Worm (Caenorhabditis elegans) whole organism, mixed stage, embryonic: ENCODE data around the gene srg-42.

Experiments
- M03D4.4 ChIP-seq: sonication (generic microtip); optimal IDR thresholded peaks from 2 replicates; lab custom pipeline; 2017; ENCODE audit warnings: mild to moderate bottlenecking, missing genetic modification characterization, missing compliant biosample characterization
- bed-3 ChIP-seq: fragments of 200-800 bp; sonication (Bioruptor generic); optimal IDR thresholded peaks from 3 replicates; lab custom pipeline; 2018; ENCODE audit warnings: mild to moderate bottlenecking, missing genetic modification characterization, moderate library complexity, missing compliant biosample characterization
- blmp-1 ChIP-seq: fragments of 150-350 bp; optimal IDR thresholded peaks from 2 replicates; lab custom pipeline; 2014; ENCODE audit warnings: missing biosample characterization, missing genetic modification characterization
- ceh-39 ChIP-seq: fragments of 150-350 bp; optimal IDR thresholded peaks from 2 replicates; lab custom pipeline; 2014; ENCODE audit warnings: missing biosample characterization, missing genetic modification characterization
- ceh-43 ChIP-seq: fragments of 200-800 bp; sonication (Bioruptor generic); optimal IDR thresholded peaks from 2 replicates; lab custom pipeline; 2018; ENCODE audit warnings: mild to moderate bottlenecking, missing genetic modification characterization, moderate library complexity, missing compliant biosample characterization
- ceh-83 ChIP-seq: fragments of 200-800 bp; sonication (Bioruptor generic); optimal IDR thresholded peaks from 2 replicates; lab custom pipeline; 2018; ENCODE audit warnings: mild to moderate bottlenecking, missing genetic modification characterization, missing compliant biosample characterization
- ces-1 ChIP-seq: fragments of 150-350 bp; optimal IDR thresholded peaks from 2 replicates; lab custom pipeline; 2014; ENCODE audit warnings: missing biosample characterization, missing genetic modification reagents, missing genetic modification characterization
- cnd-1 ChIP-seq: fragments of 200-800 bp; sonication (Bioruptor generic); optimal IDR thresholded peaks from 2 replicates; lab custom pipeline; 2018; ENCODE audit warnings: mild to moderate bottlenecking, missing genetic modification characterization, missing compliant biosample characterization
- elt-1 ChIP-seq: sonication (generic microtip); optimal IDR thresholded peaks from 2 replicates; lab custom pipeline; 2017; ENCODE audit warnings: missing genetic modification characterization, mild to moderate bottlenecking, missing compliant biosample characterization, antibody characterized with exemption, moderate library complexity, borderline replicate concordance; ENCODE audit not compliant: insufficient read depth
- elt-3 ChIP-seq: fragments of 150-350 bp; optimal IDR thresholded peaks from 2 replicates; lab custom pipeline; 2014; ENCODE audit warnings: missing biosample characterization, missing genetic modification characterization
- flh-1 ChIP-seq: fragments of 200-800 bp; sonication (Bioruptor generic); optimal IDR thresholded peaks from 2 replicates; lab custom pipeline; 2018; ENCODE audit warnings: mild to moderate bottlenecking, missing genetic modification characterization, moderate library complexity, missing compliant biosample characterization
- ham-2 ChIP-seq: fragments of 200-800 bp; sonication (Bioruptor generic); optimal IDR thresholded peaks from 2 replicates; lab custom pipeline; 2018; ENCODE audit warnings: mild to moderate bottlenecking, missing genetic modification characterization, missing compliant biosample characterization
- hlh-1 ChIP-seq: fragments of 150-350 bp; optimal IDR thresholded peaks from 2 replicates; lab custom pipeline; 2014; ENCODE audit warnings: missing biosample characterization, missing genetic modification reagents, missing genetic modification characterization
- lin-13 ChIP-seq: fragments of 150-350 bp; optimal IDR thresholded peaks from 2 replicates; lab custom pipeline; 2014; ENCODE audit warnings: missing biosample characterization, missing genetic modification characterization
- lin-32 ChIP-seq: fragments of 200-800 bp; sonication (Bioruptor generic); optimal IDR thresholded peaks from 2 replicates; lab custom pipeline; 2018; ENCODE audit warnings: mild to moderate bottlenecking, missing genetic modification characterization, missing compliant biosample characterization
- lsy-2 ChIP-seq: fragments of 150-350 bp; optimal IDR thresholded peaks from 2 replicates; lab custom pipeline; 2014; ENCODE audit warnings: missing biosample characterization, missing genetic modification characterization
- mab-5 ChIP-seq: fragments of 150-350 bp; optimal IDR thresholded peaks from 2 replicates; lab custom pipeline; 2014; ENCODE audit warnings: missing biosample characterization, missing genetic modification characterization
- mep-1 ChIP-seq: fragments of 150-350 bp; optimal IDR thresholded peaks from 2 replicates; lab custom pipeline; 2017; ENCODE audit warnings: missing biosample characterization, missing genetic modification reagents, missing genetic modification characterization, inconsistent platforms
- mls-2 ChIP-seq: sonication (generic microtip); optimal IDR thresholded peaks from 2 replicates; lab custom pipeline; 2016; ENCODE audit warnings: mild to moderate bottlenecking, missing genetic modification characterization, moderate library complexity, missing compliant biosample characterization
- nhr-12 ChIP-seq: fragments of 150-350 bp; optimal IDR thresholded peaks from 2 replicates; lab custom pipeline; 2014; ENCODE audit warnings: missing biosample characterization, missing genetic modification characterization
- nhr-2 ChIP-seq: fragments of 150-350 bp; optimal IDR thresholded peaks from 2 replicates; lab custom pipeline; 2014; ENCODE audit warnings: missing biosample characterization, missing genetic modification characterization
- nhr-28 ChIP-seq: fragments of 150-350 bp; optimal IDR thresholded peaks from 2 replicates; lab custom pipeline; 2014; ENCODE audit warnings: missing biosample characterization, missing genetic modification characterization
- pha-4 ChIP-seq: fragments of 150-350 bp; optimal IDR thresholded peaks from 2 replicates; lab custom pipeline; 2018; ENCODE audit warnings: missing biosample characterization, missing genetic modification reagents, missing genetic modification characterization
- sem-2 ChIP-seq: fragments of 200-800 bp; sonication (Bioruptor generic); optimal IDR thresholded peaks from 2 replicates; lab custom pipeline; 2018; ENCODE audit warnings: mild to moderate bottlenecking, missing genetic modification characterization, missing compliant biosample characterization
- snpc-4 ChIP-seq: fragments of 150-350 bp; optimal IDR thresholded peaks from 2 replicates; lab custom pipeline; 2014; ENCODE audit warnings: missing biosample characterization, missing genetic modification characterization
- sptf-1 ChIP-seq: sonication (generic microtip); optimal IDR thresholded peaks from 2 replicates; lab custom pipeline; 2017; ENCODE audit warnings: mild to moderate bottlenecking, missing genetic modification characterization, moderate library complexity, missing compliant biosample characterization
- tbx-8 ChIP-seq: fragments of 200-800 bp; sonication (Bioruptor generic); optimal IDR thresholded peaks from 2 replicates; lab custom pipeline; 2018; ENCODE audit warnings: mild to moderate bottlenecking, missing genetic modification characterization, moderate library complexity, missing compliant biosample characterization
- unc-120 ChIP-seq: sonication (generic microtip); optimal IDR thresholded peaks from 2 replicates; lab custom pipeline; 2017; ENCODE audit warnings: missing genetic modification characterization, missing compliant biosample characterization; ENCODE audit not compliant: poor library complexity, severe bottlenecking
- unc-39 ChIP-seq: fragments of 150-350 bp; optimal IDR thresholded peaks from 2 replicates; lab custom pipeline; 2014; ENCODE audit warnings: missing biosample characterization, missing genetic modification characterization
- unc-62 ChIP-seq: fragments of 150-350 bp; optimal IDR thresholded peaks from 2 replicates; lab custom pipeline; 2014; ENCODE audit warnings: missing biosample characterization, missing genetic modification reagents, missing genetic modification characterization
- zip-8 ChIP-seq: fragments of 150-350 bp; optimal IDR thresholded peaks from 2 replicates; lab custom pipeline; 2014; ENCODE audit warnings: missing biosample characterization, missing genetic modification characterization
- ztf-11 ChIP-seq: fragments of 150-350 bp; optimal IDR thresholded peaks from 2 replicates; lab custom pipeline; 2014; ENCODE audit warnings: missing biosample characterization, missing genetic modification characterization

srg-42 gene

ce11 chrV:11146958-11147779, 10.7 kb downstream of the srg-42 start, which contains the start of the genes T19C4.24 and nlp-33:
Gene T19C4.24 (minus strand): TSS chrV:11147008.
Gene nlp-33 (plus strand): TSS chrV:11147346.
- no peak for TF ChIP-seq elt-3
- no peak for TF ChIP-seq pha-4 (tag; lab: Kevin White, UChicago)
- no peak for TF ChIP-seq lsy-2 (tag; lab: Kevin White, UChicago)
- no peak for TF ChIP-seq blmp-1 (tag; lab: Kevin White, UChicago)
- TF ChIP-seq elt-1 (tag; lab: Kevin White, UChicago): no peak
- no peak for TF ChIP-seq zip-8 (tag; lab: Kevin White, UChicago)
- TF ChIP-seq mep-1: no peak
- no peak for TF ChIP-seq tbx-8 (GFP tag; lab: Kevin White, UChicago)
- no peak for TF ChIP-seq M03D4.4
- TF ChIP-seq mab-5: no peak
- TF ChIP-seq ham-2 (GFP tag; lab: Kevin White, UChicago): no peak

- TF ChIP-seq unc-39 (tag; lab: Kevin White, UChicago): no peak
- TF ChIP-seq unc-62 (GFP tag; lab: Kevin White, UChicago): no peak
- TF ChIP-seq hlh-1 (tag; lab: Kevin White, UChicago): no peak
- no peak for TF ChIP-seq nhr-2 (tag; lab: Kevin White, UChicago)
- no peak for TF ChIP-seq bed-3
- no peak for TF ChIP-seq zip-8 (tag; lab: Kevin White, UChicago)
- TF ChIP-seq lin-32 (GFP tag; lab: Kevin White, UChicago): no peak
- no peak for TF ChIP-seq flh-1 (GFP tag; lab: Kevin White, UChicago)
- no peak for TF ChIP-seq sptf-1 (tag; lab: Kevin White, UChicago)
- TF ChIP-seq pha-4 (tag; lab: Kevin White, UChicago): no peak
- no peak for TF ChIP-seq unc-120 (tag; lab: Kevin White, UChicago)
- no peak for TF ChIP-seq ceh-43 (GFP tag; lab: Kevin White, UChicago)
- no peak for TF ChIP-seq cnd-1 (tag; lab: Kevin White, UChicago)
- TF ChIP-seq snpc-4: no peak
- TF ChIP-seq elt-3: no peak
- TF ChIP-seq mab-5: no peak
- TF ChIP-seq ztf-11 (tag; lab: Kevin White, UChicago): no peak
- TF ChIP-seq blmp-1 (tag; lab: Kevin White, UChicago): no peak
- no peak for TF ChIP-seq ceh-39 (tag; lab: Kevin White, UChicago)
Measured at ce11 chrV:11144694-11145093, 13.2 kb downstream of the srg-42 start, which contains the start of gene C06H2.7. Gene C06H2.7 (minus strand): TSS chrV:11144794.

ce11 chrV:11141179-11141578, 16.7 kb downstream of the srg-42 start, which contains the start of gene folt-1:
Gene folt-1 (plus strand): TSS chrV:11141479.
- TF ChIP-seq lin-13 (tag; lab: Kevin White, UChicago): no peak
- TF ChIP-seq ces-1 (GFP tag; lab: Kevin White, UChicago): no peak
- no peak for TF ChIP-seq nhr-28 (tag; lab: Kevin White, UChicago)
- TF ChIP-seq pha-4 (tag; lab: Kevin White, UChicago): no peak

- TF ChIP-seq mls-2 (tag; lab: Kevin White, UChicago) (no peak), hlh-1 (tag; lab: Kevin White, UChicago) (peak; percentile 3), unc-120 (tag; lab: Kevin White, UChicago) (peak; percentile 65)
- TF ChIP-seq, all 35 proteins: peak for 2
Measured at ce11 chrV:11140326-11140725, 17.5 kb downstream of the srg-42 start.

- no peak for TF ChIP-seq ceh-83 (GFP tag; lab: Kevin White, UChicago)
- TF ChIP-seq mab-5: no peak
- no peak for TF ChIP-seq elt-1 (tag; lab: Kevin White, UChicago)
- no peak for TF ChIP-seq nhr-12
- no peak for TF ChIP-seq sptf-1 (tag; lab: Kevin White, UChicago)
- TF ChIP-seq lin-13 (tag; lab: Kevin White, UChicago): no peak
- TF ChIP-seq unc-62 (GFP tag; lab: Kevin White, UChicago): no peak
- TF ChIP-seq nhr-2 (tag; lab: Kevin White, UChicago): no peak
- no peak for TF ChIP-seq ces-1 (GFP tag; lab: Kevin White, UChicago)
- no peak for TF ChIP-seq flh-1 (GFP tag; lab: Kevin White, UChicago)
- TF ChIP-seq sem-2: no peak
- TF ChIP-seq ham-2 (GFP tag; lab: Kevin White, UChicago): no peak
Measured at ce11 chrV:11134296-11134695, 23.6 kb downstream of the srg-42 start, which contains the start of gene glb-3. Gene glb-3 (plus strand): TSS chrV:11134596.
